Fruit fly (Drosophila melanogaster) whole organism, embryonic: ENCODE results near the gene CG10337.

Experiments
- Abd-B ChIP-seq: fragments of 200-800 bp; sonication (Bioruptor generic); optimal IDR thresholded peaks from 2 replicates; lab custom pipeline; 2018; ENCODE audit warnings: missing biosample characterization, mild to moderate bottlenecking, missing genetic modification characterization, moderate library complexity
- Ada2b ChIP-seq: fragments of 200-800 bp; sonication (Bioruptor generic); IDR thresholded peaks from 2 replicates; pipeline ENCODE4 v1.3.6; 2022; ENCODE audit warnings: missing biosample characterization, missing genetic modification characterization
- Awh ChIP-seq: fragments of 200-800 bp; sonication (Bioruptor generic); IDR thresholded peaks from 2 replicates; pipeline ENCODE4, ENCODE4 v1.3.6; 2022; ENCODE audit warnings: missing biosample characterization, missing genetic modification characterization
- CG10209 ChIP-seq: fragments of 200-800 bp; sonication (Bioruptor generic); optimal IDR thresholded peaks from 3 replicates; lab custom pipeline; 2017; ENCODE audit warnings: missing biosample characterization, mild to moderate bottlenecking, missing genetic modification characterization, missing genetic modification reagents
- CG10431 ChIP-seq: fragments of 200-800 bp; sonication (Bioruptor generic); optimal IDR thresholded peaks from 3 replicates; lab custom pipeline; 2018; ENCODE audit warnings: missing biosample characterization, mild to moderate bottlenecking, missing genetic modification characterization
- CG10959 ChIP-seq: fragments of 200-800 bp; sonication (Bioruptor generic); IDR thresholded peaks from 2 replicates; pipeline ENCODE4 v1.3.6; 2022; ENCODE audit warnings: missing biosample characterization, missing genetic modification characterization
- CG12769 ChIP-seq: fragments of 200-800 bp; sonication (Bioruptor generic); optimal IDR thresholded peaks from 2 replicates; lab custom pipeline; 2019; ENCODE audit warnings: missing biosample characterization, mild to moderate bottlenecking, missing genetic modification characterization, moderate library complexity
- CG13123 ChIP-seq: fragments of 200-800 bp; sonication (Bioruptor generic); optimal IDR thresholded peaks from 2 replicates; lab custom pipeline; 2016; ENCODE audit warnings: missing biosample characterization, missing genetic modification characterization
- CG14667 ChIP-seq: fragments of 200-800 bp; sonication (Bioruptor generic); IDR thresholded peaks from 2 replicates; pipeline ENCODE4 v1.3.6; 2022; ENCODE audit warnings: missing biosample characterization, missing genetic modification characterization
- CG1529 ChIP-seq: fragments of 200-800 bp; sonication (Bioruptor generic); optimal IDR thresholded peaks from 3 replicates; lab custom pipeline; 2018; ENCODE audit warnings: missing biosample characterization, missing genetic modification characterization
- CG15514 ChIP-seq: fragments of 200-800 bp; sonication (Bioruptor generic); optimal IDR thresholded peaks from 3 replicates; lab custom pipeline; 2017; ENCODE audit warnings: missing biosample characterization, missing genetic modification characterization, mild to moderate bottlenecking, moderate library complexity, missing genetic modification reagents
- CG17328 ChIP-seq: fragments of 200-800 bp; sonication (Bioruptor generic); IDR thresholded peaks from 2 replicates; pipeline ENCODE4 v1.3.6; 2022; ENCODE audit warnings: missing biosample characterization, missing genetic modification characterization
- CG17361 ChIP-seq: fragments of 200-800 bp; sonication (Bioruptor generic); IDR thresholded peaks from 3 replicates; pipeline ENCODE4 v1.3.6; 2022; ENCODE audit warnings: missing biosample characterization, missing genetic modification characterization
- CG17612 ChIP-seq: fragments of 200-800 bp; sonication (Bioruptor generic); IDR thresholded peaks from 2 replicates; pipeline ENCODE4 v1.3.6; 2022; ENCODE audit warnings: missing biosample characterization, missing genetic modification characterization
- CG2120 ChIP-seq: fragments of 200-800 bp; sonication (Bioruptor generic); optimal IDR thresholded peaks from 3 replicates; lab custom pipeline; 2016; ENCODE audit warnings: missing biosample characterization, missing genetic modification characterization
- CG2129 ChIP-seq: fragments of 200-800 bp; sonication (Bioruptor generic); IDR thresholded peaks from 2 replicates; pipeline ENCODE4 v1.3.6; 2022; ENCODE audit warnings: missing biosample characterization, missing genetic modification characterization; ENCODE audit not compliant: partially characterized antibody
- CG2875 ChIP-seq: fragments of 200-800 bp; sonication (Bioruptor generic); optimal IDR thresholded peaks from 2 replicates; lab custom pipeline; 2017; ENCODE audit warnings: missing biosample characterization, mild to moderate bottlenecking, missing genetic modification characterization, missing genetic modification reagents
- CG30403 ChIP-seq: fragments of 200-800 bp; sonication (Bioruptor generic); optimal IDR thresholded peaks from 3 replicates; lab custom pipeline; 2016; ENCODE audit warnings: missing biosample characterization, missing genetic modification characterization
- CG7963 ChIP-seq: fragments of 200-800 bp; sonication (Bioruptor generic); IDR thresholded peaks from 3 replicates; pipeline ENCODE4 v1.3.6; 2022; ENCODE audit warnings: missing biosample characterization, missing genetic modification characterization; ENCODE audit not compliant: partially characterized antibody
- CG9437 ChIP-seq: fragments of 200-800 bp; sonication (Bioruptor generic); optimal IDR thresholded peaks from 2 replicates; lab custom pipeline; 2018; ENCODE audit warnings: missing biosample characterization, mild to moderate bottlenecking, missing genetic modification characterization
- CG9932 ChIP-seq: fragments of 200-800 bp; sonication (Bioruptor generic); IDR thresholded peaks from 2 replicates; pipeline ENCODE4 v1.3.6; 2022; ENCODE audit warnings: missing biosample characterization, missing genetic modification characterization
- Doc3 ChIP-seq: fragments of 200-800 bp; sonication (Bioruptor generic); IDR thresholded peaks from 3 replicates; pipeline ENCODE4 v1.3.6; 2022; ENCODE audit warnings: missing biosample characterization, missing genetic modification characterization; ENCODE audit not compliant: partially characterized antibody
- Fer3 ChIP-seq: fragments of 200-800 bp; sonication (Bioruptor generic); optimal IDR thresholded peaks from 2 replicates; lab custom pipeline; 2018; ENCODE audit warnings: missing biosample characterization, mild to moderate bottlenecking, missing genetic modification characterization, moderate library complexity
- HLH3B ChIP-seq: fragments of 200-800 bp; sonication (Bioruptor generic); IDR thresholded peaks from 2 replicates; pipeline ENCODE4 v1.3.6; 2022; ENCODE audit warnings: missing biosample characterization, missing genetic modification characterization
- Hmx ChIP-seq: fragments of 200-800 bp; sonication (Bioruptor generic); optimal IDR thresholded peaks from 2 replicates; lab custom pipeline; 2016; ENCODE audit warnings: missing biosample characterization, missing genetic modification characterization
- Mrtf ChIP-seq: fragments of 200-800 bp; sonication (Bioruptor generic); IDR thresholded peaks from 3 replicates; pipeline ENCODE4 v1.3.6; 2022; ENCODE audit warnings: missing biosample characterization, missing genetic modification characterization
- Myb ChIP-seq: fragments of 200-800 bp; sonication (Bioruptor generic); optimal IDR thresholded peaks from 2 replicates; lab custom pipeline; 2016; ENCODE audit warnings: missing biosample characterization, missing genetic modification characterization
- Oaz ChIP-seq: fragments of 200-800 bp; sonication (Bioruptor generic); IDR thresholded peaks from 2 replicates; pipeline ENCODE4 v1.3.6; 2022; ENCODE audit warnings: missing biosample characterization, missing genetic modification characterization
- Poxn ChIP-seq: fragments of 200-800 bp; sonication (Bioruptor generic); IDR thresholded peaks from 2 replicates; pipeline ENCODE4 v1.3.6; 2022; ENCODE audit warnings: missing biosample characterization, missing genetic modification characterization
- ab ChIP-seq: fragments of 200-800 bp; sonication (Bioruptor generic); optimal IDR thresholded peaks from 2 replicates; lab custom pipeline; 2016; ENCODE audit warnings: missing biosample characterization, missing genetic modification characterization
- ato ChIP-seq: fragments of 200-800 bp; sonication (Bioruptor generic); IDR thresholded peaks from 2 replicates; pipeline ENCODE4 v1.3.6; 2022; ENCODE audit warnings: missing biosample characterization, missing genetic modification characterization; ENCODE audit not compliant: partially characterized antibody
- bab2 ChIP-seq: fragments of 200-800 bp; sonication (Bioruptor generic); optimal IDR thresholded peaks from 2 replicates; lab custom pipeline; 2016; ENCODE audit warnings: missing biosample characterization, missing genetic modification characterization
- bcd ChIP-seq: fragments of 200-800 bp; sonication (Bioruptor generic); optimal IDR thresholded peaks from 2 replicates; lab custom pipeline; 2017; ENCODE audit warnings: missing biosample characterization, mild to moderate bottlenecking, missing genetic modification characterization
- chm ChIP-seq: fragments of 200-800 bp; sonication (Bioruptor generic); IDR thresholded peaks from 2 replicates; pipeline ENCODE4 v1.3.6; 2022; ENCODE audit warnings: missing biosample characterization, missing genetic modification characterization
- disco-r ChIP-seq: fragments of 200-800 bp; sonication (Bioruptor generic); optimal IDR thresholded peaks from 2 replicates; lab custom pipeline; 2016; ENCODE audit warnings: missing biosample characterization, missing genetic modification characterization
- emc ChIP-seq: fragments of 200-800 bp; sonication (Bioruptor generic); optimal IDR thresholded peaks from 2 replicates; lab custom pipeline; 2016; ENCODE audit warnings: missing biosample characterization, missing genetic modification characterization
- esg ChIP-seq: fragments of 200-800 bp; sonication (Bioruptor generic); conservative IDR thresholded peaks from 2 replicates; pipeline ENCODE4 v1.3.6; 2022; ENCODE audit warnings: missing biosample characterization, missing genetic modification characterization
- eve ChIP-seq, 2 experiments: fragments of >200 bp; optimal IDR thresholded peaks; 2 replicates each; lab custom pipeline; 2017; ENCODE audit warnings: missing biosample characterization in 2 of 2, missing genetic modification characterization in 2 of 2
- exex ChIP-seq: fragments of 200-800 bp; sonication (Bioruptor generic); optimal IDR thresholded peaks from 4 replicates; lab custom pipeline; 2018; ENCODE audit warnings: missing biosample characterization, mild to moderate bottlenecking, missing genetic modification characterization, moderate library complexity
- h ChIP-seq: fragments of >200 bp; optimal IDR thresholded peaks from 2 replicates; lab custom pipeline; 2017
- ind ChIP-seq: fragments of 200-800 bp; sonication (Bioruptor generic); optimal IDR thresholded peaks from 3 replicates; lab custom pipeline; 2016; ENCODE audit warnings: missing biosample characterization, missing genetic modification characterization
- inv ChIP-seq: fragments of 200-800 bp; sonication (Bioruptor generic); IDR thresholded peaks from 2 replicates; pipeline ENCODE4 v1.3.6; 2022; ENCODE audit warnings: missing biosample characterization, missing genetic modification characterization; ENCODE audit not compliant: partially characterized antibody
- nerfin-1 ChIP-seq: fragments of 200-800 bp; sonication (Bioruptor generic); optimal IDR thresholded peaks from 3 replicates; lab custom pipeline; 2019; ENCODE audit warnings: missing biosample characterization, mild to moderate bottlenecking, missing genetic modification characterization, moderate library complexity
- pnt ChIP-seq: fragments of 200-800 bp; sonication (Bioruptor generic); optimal IDR thresholded peaks from 3 replicates; lab custom pipeline; 2016; ENCODE audit warnings: missing biosample characterization, missing genetic modification characterization
- sisA ChIP-seq: fragments of 200-800 bp; sonication (Bioruptor generic); IDR thresholded peaks from 2 replicates; pipeline ENCODE4 v1.3.6; 2022; ENCODE audit warnings: missing biosample characterization, missing genetic modification characterization
- so ChIP-seq: fragments of 200-800 bp; sonication (Bioruptor generic); IDR thresholded peaks from 3 replicates; pipeline ENCODE4 v1.3.6; 2022; ENCODE audit warnings: missing biosample characterization, missing genetic modification characterization
- toy ChIP-seq: fragments of 200-800 bp; sonication (Bioruptor generic); IDR thresholded peaks from 2 replicates; pipeline ENCODE4 v1.3.6; 2022; ENCODE audit warnings: missing biosample characterization, missing genetic modification characterization
- trh ChIP-seq: fragments of 200-800 bp; sonication (Bioruptor generic); optimal IDR thresholded peaks from 2 replicates; lab custom pipeline; 2016; ENCODE audit warnings: missing biosample characterization, missing genetic modification characterization
- vnd ChIP-seq: fragments of 200-800 bp; sonication (Bioruptor generic); IDR thresholded peaks from 3 replicates; pipeline ENCODE4 v1.3.6; 2022; ENCODE audit warnings: missing biosample characterization, missing genetic modification characterization; ENCODE audit not compliant: partially characterized antibody
- vvl ChIP-seq: fragments of 200-800 bp; sonication (Bioruptor generic); IDR thresholded peaks from 2 replicates; pipeline ENCODE4 v1.3.6; 2022; ENCODE audit warnings: missing biosample characterization, missing genetic modification characterization
- zen ChIP-seq: fragments of 200-800 bp; sonication (Bioruptor generic); optimal IDR thresholded peaks from 3 replicates; lab custom pipeline; 2018; ENCODE audit warnings: missing biosample characterization, mild to moderate bottlenecking, missing genetic modification characterization, moderate library complexity

Gene CG10337

DNA sequence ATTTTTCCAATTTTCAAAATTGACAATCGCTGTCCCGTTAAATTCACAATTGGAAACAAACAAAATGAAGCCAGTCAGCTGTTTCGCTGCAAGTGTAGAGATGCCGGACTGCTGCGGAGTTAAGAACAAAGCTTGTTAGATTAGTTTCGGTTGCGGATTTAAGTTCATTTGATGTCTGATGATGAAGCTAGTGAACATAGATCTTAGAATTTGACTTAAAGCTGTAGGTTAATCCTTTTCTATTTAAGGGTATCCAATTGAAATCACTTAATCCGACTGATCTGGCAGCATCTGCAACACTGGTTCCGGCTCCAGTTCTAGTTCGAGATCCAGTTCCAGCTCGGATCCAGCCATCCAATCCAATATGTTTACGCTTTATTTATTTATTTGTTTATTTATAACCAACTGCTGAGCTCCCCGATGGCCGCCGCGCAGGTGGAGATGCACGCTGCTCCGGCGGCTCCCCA, 37.2 kb upstream of the CG10337 start, which contains the start of the genes PCNA2 and CG10366 (continued):
- TF ChIP-seq CG1529 (GFP tag; lab: Kevin White, UChicago) (no peak), vvl (GFP tag; lab: Robert Waterston, UW) (peak; percentile 54; the same call in 1 of the 2 replicates), zen (tag; lab: Kevin White, UChicago) (peak; percentile 54), vnd (GFP tag; lab: Robert Waterston, UW) (peak; percentile 39; the same call in 1 of the 3 replicates), esg (peak; percentile 45; the same call in 1 of the 2 replicates), CG30403 (GFP tag; lab: Kevin White, UChicago) (peak; percentile 81), emc (GFP tag; lab: Kevin White, UChicago) (peak; percentile 49), CG13123 (GFP tag; lab: Kevin White, UChicago) (peak; percentile 56), sisA (GFP tag; lab: Robert Waterston, UW) (peak; percentile 44; the same call in 1 of the 2 replicates), Ada2b (peak; percentile 55; the same call in 1 of the 2 replicates), Awh (no peak), CG2120 (GFP tag; lab: Kevin White, UChicago) (peak; percentile 82), so (no peak), eve (GFP tag; optimal IDR thresholded peaks at IDR 0.05; lab: Kevin White, UChicago) (no peak), CG12769 (tag; lab: Kevin White, UChicago) (peak; percentile 77), CG9932 (peak; percentile 67), CG10959 (GFP tag; lab: Robert Waterston, UW) (no peak), Doc3 (GFP tag; lab: Robert Waterston, UW) (no peak), h (no peak), Oaz (GFP tag; lab: Robert Waterston, UW) (no peak), Myb (GFP tag; lab: Kevin White, UChicago) (peak; percentile 79), CG2875 (GFP tag; lab: Kevin White, UChicago) (no peak), bab2 (peak; percentile 77), CG14667 (GFP tag; lab: Robert Waterston, UW) (no peak), Hmx (GFP tag; lab: Kevin White, UChicago) (no peak), disco-r (GFP tag; lab: Kevin White, UChicago) (no peak), chm (no peak), Abd-B (GFP tag; lab: Kevin White, UChicago) (peak; percentile 45), ato (0 out of 2 replicates have a peak, but pooled peaks have one; percentile 23), inv (GFP tag; lab: Robert Waterston, UW) (peak; percentile 67; the same call in 1 of the 2 replicates), Fer3 (tag; lab: Kevin White, UChicago) (peak; percentile 63), pnt (GFP tag; lab: Kevin White, UChicago) (peak; percentile 69), CG10209 (GFP tag; lab: Kevin White, UChicago) (peak; percentile 42), CG7963 (GFP tag; lab: Robert Waterston, UW) (no peak), ind (GFP tag; lab: Kevin White, UChicago) (peak; percentile 78), CG9437 (GFP tag; lab: Kevin White, UChicago) (peak; percentile 28), exex (tag; lab: Kevin White, UChicago) (no peak), bcd (GFP tag; lab: Kevin White, UChicago) (peak; percentile 58), CG2129 (no peak), Mrtf (peak; percentile 58; the same call in 2 of the 3 replicates), ab (GFP tag; lab: Kevin White, UChicago) (no peak), trh (peak; percentile 12), CG10431 (GFP tag; lab: Kevin White, UChicago) (no peak), CG17328 (GFP tag; lab: Robert Waterston, UW) (peak; percentile 43; the same call in 1 of the 2 replicates), CG17361 (peak; percentile 56; the same call in 2 of the 3 replicates), toy (GFP tag; lab: Robert Waterston, UW) (no peak), nerfin-1 (tag; lab: Kevin White, UChicago) (peak; percentile 55), CG15514 (peak; percentile 100), Poxn (GFP tag; lab: Robert Waterston, UW) (no peak), HLH3B (0 out of 2 replicates have a peak, but pooled peaks have one; percentile 9), CG17612 (GFP tag; lab: Robert Waterston, UW) (no peak)
